Fruit fly (Drosophila melanogaster): ENCODE results near the gene CG7246.

The CG7246 gene

DNA sequence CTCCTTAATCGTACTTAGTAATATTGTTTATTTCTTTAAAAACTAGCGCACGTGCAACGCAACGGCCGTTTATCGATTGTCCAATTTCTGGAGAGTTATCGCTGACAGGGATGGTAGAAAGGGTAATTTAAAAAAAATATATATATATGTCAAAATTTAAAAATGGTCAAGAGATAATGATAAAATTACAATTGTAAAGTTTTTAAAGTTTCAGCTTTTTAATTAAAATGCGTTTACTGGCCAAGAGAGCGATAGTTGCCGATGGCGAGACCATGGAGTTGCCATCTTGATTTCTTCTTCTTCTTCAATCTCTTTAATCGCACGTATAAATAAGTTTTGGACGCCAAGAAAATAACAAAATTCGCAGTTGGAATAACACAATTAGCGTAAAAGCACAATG is at the start of gene CG7246, which contains the start of gene HP1b (continued):
- peak; percentile 44; the same call in 1 of the 2 replicates for TF ChIP-seq wdn (GFP tag; IDR thresholded peaks at IDR 0.05)
- peak; percentile 49 for TF ChIP-seq twi (tag; optimal IDR thresholded peaks at IDR 0.05)
- peak; percentile 59 for TF ChIP-seq mam (GFP tag; optimal IDR thresholded peaks at IDR 0.05)
- TF ChIP-seq Atf6 (GFP tag; IDR thresholded peaks at IDR 0.05) = peak; percentile 65
- TF ChIP-seq crp (GFP tag; optimal IDR thresholded peaks at IDR 0.05) = peak in 1 of 2 experiments; percentile 9
- peak; percentile 56; the same call in 2 of the 3 replicates for TF ChIP-seq CG2889 (GFP tag; IDR thresholded peaks at IDR 0.05)
- no peak for TF ChIP-seq crol (GFP tag; IDR thresholded peaks at IDR 0.05)
- TF ChIP-seq CG2199 (GFP tag; IDR thresholded peaks at IDR 0.05) = 0 out of 3 replicates have a peak, but pooled peaks have one; percentile 10
- peak; percentile 70 for TF ChIP-seq CG11504 (tag; optimal IDR thresholded peaks at IDR 0.05)
- TF ChIP-seq CG18476 (GFP tag; optimal IDR thresholded peaks at IDR 0.05) = peak; percentile 58
- peak; percentile 48; the same call in 1 of the 2 replicates for TF ChIP-seq NFAT (GFP tag; IDR thresholded peaks at IDR 0.05)
- peak; percentile 79 for TF ChIP-seq lilli (GFP tag; optimal IDR thresholded peaks at IDR 0.05)
- TF ChIP-seq CG42726 (GFP tag; IDR thresholded peaks at IDR 0.05; ENCODE audit: partially characterized antibody) = no peak
- TF ChIP-seq bab2 (GFP tag; optimal IDR thresholded peaks at IDR 0.05) = peak; percentile 45
- TF ChIP-seq CG12155 (GFP tag; optimal IDR thresholded peaks at IDR 0.05) = peak; percentile 70
- TF ChIP-seq YL-1 (GFP tag; optimal IDR thresholded peaks at IDR 0.05) = peak; percentile 54
- peak; percentile 42 for TF ChIP-seq CG10654 (GFP tag; optimal IDR thresholded peaks at IDR 0.05)
- TF ChIP-seq Doc3 (GFP tag; IDR thresholded peaks at IDR 0.05; ENCODE audit: partially characterized antibody) = peak; percentile 75; the same call in 2 of the 3 replicates
- TF ChIP-seq CG7372 (GFP tag; IDR thresholded peaks at IDR 0.05) = peak; percentile 61; the same call in 1 of the 2 replicates
- peak; percentile 42; the same call in 1 of the 2 replicates for TF ChIP-seq rib (GFP tag; IDR thresholded peaks at IDR 0.05)
- peak; percentile 46; the same call in 1 of the 2 replicates for TF ChIP-seq Taf1 (GFP tag; IDR thresholded peaks at IDR 0.05)
- peak; percentile 56 for TF ChIP-seq CG12299 (tag; optimal IDR thresholded peaks at IDR 0.05)
- TF ChIP-seq Awh (GFP tag; IDR thresholded peaks at IDR 0.05) = 0 out of 2 replicates have a peak, but pooled peaks have one; percentile 42
- peak; percentile 71 for TF ChIP-seq CG11247 (GFP tag; IDR thresholded peaks at IDR 0.05)
- peak; percentile 74 for TF ChIP-seq stc (GFP tag; IDR thresholded peaks at IDR 0.05)
- TF ChIP-seq CG12769 (tag; optimal IDR thresholded peaks at IDR 0.05) = no peak
- TF ChIP-seq sim (GFP tag; IDR thresholded peaks at IDR 0.05) = no peak
- peak; percentile 65 for TF ChIP-seq bcd (GFP tag; optimal IDR thresholded peaks at IDR 0.05)
- no peak for TF ChIP-seq org-1 (GFP tag; optimal IDR thresholded peaks at IDR 0.05)
- TF ChIP-seq CG34376 (GFP tag; optimal IDR thresholded peaks at IDR 0.05) = peak; percentile 19
- peak; percentile 90 for TF ChIP-seq Med (GFP tag)
- peak; percentile 69 for TF ChIP-seq CG17359 (tag; optimal IDR thresholded peaks at IDR 0.05)
- TF ChIP-seq nerfin-1 (tag; optimal IDR thresholded peaks at IDR 0.05) = peak; percentile 41
- peak; percentile 48 for TF ChIP-seq CG10462 (GFP tag; optimal IDR thresholded peaks at IDR 0.05)
- peak; percentile 64 for TF ChIP-seq CG9817 (tag; optimal IDR thresholded peaks at IDR 0.05)
- peak; percentile 74 for TF ChIP-seq CG2678 (tag; optimal IDR thresholded peaks at IDR 0.05)
- TF ChIP-seq CG2202 (tag; optimal IDR thresholded peaks at IDR 0.05) = peak; percentile 32
- no peak for TF ChIP-seq Hr39 (optimal IDR thresholded peaks at IDR 0.05)
- no peak for TF ChIP-seq pita (GFP tag; optimal IDR thresholded peaks at IDR 0.05)
- peak in 1 of 3 experiments; percentile 56 for TF ChIP-seq lola (GFP tag; optimal IDR thresholded peaks at IDR 0.05)
- peak; percentile 63 for TF ChIP-seq CG13296 (GFP tag; optimal IDR thresholded peaks at IDR 0.05)
- TF ChIP-seq ara (GFP tag; IDR thresholded peaks at IDR 0.05) = peak; percentile 54; the same call in 1 of the 2 replicates
- peak; percentile 63 for TF ChIP-seq CG3281 (GFP tag; optimal IDR thresholded peaks at IDR 0.05)
- TF ChIP-seq Nf-YB (GFP tag; optimal IDR thresholded peaks at IDR 0.05) = no peak
- peak; percentile 12 for TF ChIP-seq luna (GFP tag; optimal IDR thresholded peaks at IDR 0.05)
- peak; percentile 74 for TF ChIP-seq Fer3 (tag; optimal IDR thresholded peaks at IDR 0.05)
- TF ChIP-seq nau (GFP tag; optimal IDR thresholded peaks at IDR 0.05) = peak; percentile 24
- peak; percentile 64 for TF ChIP-seq ind (GFP tag; optimal IDR thresholded peaks at IDR 0.05)
- TF ChIP-seq Dip3 (GFP tag; optimal IDR thresholded peaks at IDR 0.05) = peak; percentile 47
- TF ChIP-seq inv (GFP tag; IDR thresholded peaks at IDR 0.05; ENCODE audit: partially characterized antibody) = peak; percentile 52; the same call in 1 of the 2 replicates
